Worm (Caenorhabditis elegans): ENCODE data around the gene F42A9.3.

F42A9.3 gene

ce11 chrIV:8585076-8586033 lies 31.7 kb upstream of the F42A9.3 start, which contains the start of gene catp-7 (continued):
- no peak for TF ChIP-seq duxl-1 (tag; optimal IDR thresholded peaks at IDR 0.05; ENCODE audit: poor library complexity)
- TF ChIP-seq lin-29 (GFP tag; IDR thresholded peaks at IDR 0.05): no peak
- no peak for TF ChIP-seq mxl-2 (GFP tag; conservative IDR thresholded peaks at IDR 0.05)
- no peak for TF ChIP-seq spr-1 (tag; optimal IDR thresholded peaks at IDR 0.05)
- no peak for TF ChIP-seq snpc-1.2 (GFP tag; IDR thresholded peaks at IDR 0.05)
- peak; percentile 3 for TF ChIP-seq mes-2 (tag; optimal IDR thresholded peaks at IDR 0.05; ENCODE audit: poor library complexity, severe bottlenecking)
- TF ChIP-seq R02D3.7 (tag; optimal IDR thresholded peaks at IDR 0.05): no peak
- no peak for TF ChIP-seq nhr-41 (GFP tag; IDR thresholded peaks at IDR 0.05)
- no peak for TF ChIP-seq F37D6.2 (tag; optimal IDR thresholded peaks at IDR 0.05)
- TF ChIP-seq pqm-1 (tag; optimal IDR thresholded peaks at IDR 0.05): peak; percentile 65
- TF ChIP-seq lin-1 (GFP tag; IDR thresholded peaks at IDR 0.05): peak; percentile 11; the same call in 1 of the 2 replicates
- TF ChIP-seq dve-1 (tag; optimal IDR thresholded peaks at IDR 0.05; ENCODE audit: insufficient read depth): peak; percentile 64
- TF ChIP-seq Y48G9A.11 (GFP tag; IDR thresholded peaks at IDR 0.05): no peak
- no peak for TF ChIP-seq zag-1 (tag; optimal IDR thresholded peaks at IDR 0.05)
- no peak for TF ChIP-seq mep-1 (tag; optimal IDR thresholded peaks at IDR 0.05)
- no peak for TF ChIP-seq lim-7 (GFP tag; IDR thresholded peaks at IDR 0.05)
- TF ChIP-seq mxl-3 (GFP tag; optimal IDR thresholded peaks at IDR 0.05): no peak
- peak; percentile 58 for TF ChIP-seq nhr-102 (tag; optimal IDR thresholded peaks at IDR 0.05)
- no peak for TF ChIP-seq attf-4 (tag; optimal IDR thresholded peaks at IDR 0.05)
- no peak for TF ChIP-seq Y75B8A.6 (GFP tag; IDR thresholded peaks at IDR 0.05)
- peak; percentile 74 for TF ChIP-seq nhr-10 (tag; optimal IDR thresholded peaks at IDR 0.05)
- no peak for TF ChIP-seq pha-4 (GFP tag; IDR thresholded peaks at IDR 0.05)
- no peak for TF ChIP-seq pha-4 (tag; optimal IDR thresholded peaks at IDR 0.05)
- TF ChIP-seq ceh-44 (GFP tag; IDR thresholded peaks at IDR 0.05): no peak
- no peak for TF ChIP-seq gei-8 (GFP tag; optimal IDR thresholded peaks at IDR 0.05)

DNA sequence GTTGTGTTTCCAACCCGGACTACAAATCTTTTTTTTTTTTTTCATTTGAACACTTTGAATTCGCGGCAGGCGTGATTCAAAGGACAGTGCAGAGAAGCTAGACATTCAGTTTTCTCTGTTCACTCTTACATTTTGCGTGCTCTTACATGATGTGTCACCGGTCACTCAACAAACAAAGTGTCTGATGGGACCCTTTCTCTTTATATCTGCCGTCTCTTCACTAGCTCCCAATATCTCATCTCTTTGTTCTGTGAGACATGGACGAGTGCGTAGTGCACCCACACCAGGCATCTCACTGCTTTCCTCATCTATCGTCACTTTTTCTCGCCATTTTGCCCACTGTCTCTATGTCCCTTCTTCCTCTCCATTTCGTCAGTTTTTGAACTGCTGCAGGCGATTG lies 30.0 kb upstream of the F42A9.3 start:
- TF ChIP-seq ama-1 (optimal IDR thresholded peaks at IDR 0.05) (no peak), duxl-1 (tag; optimal IDR thresholded peaks at IDR 0.05; ENCODE audit: poor library complexity) (no peak), F44E2.7 (GFP tag; IDR thresholded peaks at IDR 0.05) (no peak), Y105C5A.15 (GFP tag; IDR thresholded peaks at IDR 0.05) (no peak), mes-2 (tag; optimal IDR thresholded peaks at IDR 0.05; ENCODE audit: poor library complexity, severe bottlenecking) (no peak), spr-1 (tag; optimal IDR thresholded peaks at IDR 0.05) (no peak), ztf-7 (tag; optimal IDR thresholded peaks at IDR 0.05) (no peak), Y75B8A.6 (GFP tag; IDR thresholded peaks at IDR 0.05) (no peak), dve-1 (tag; optimal IDR thresholded peaks at IDR 0.05; ENCODE audit: insufficient read depth) (peak; percentile 33), fkh-10 (GFP tag; optimal IDR thresholded peaks at IDR 0.05) (no peak), mdl-1 (tag; optimal IDR thresholded peaks at IDR 0.05) (peak in 1 of 2 experiments; percentile 26), dmd-9 (GFP tag; IDR thresholded peaks at IDR 0.05) (no peak), zip-2 (tag; optimal IDR thresholded peaks at IDR 0.05) (no peak), lin-39 (tag; optimal IDR thresholded peaks at IDR 0.05) (no peak), nhr-42 (GFP tag; IDR thresholded peaks at IDR 0.05) (no peak), D1046.2 (GFP tag; IDR thresholded peaks at IDR 0.05) (no peak), zfp-2 (tag; optimal IDR thresholded peaks at IDR 0.05) (no peak), unc-62 (GFP tag; optimal IDR thresholded peaks at IDR 0.05 in 1 of 2) (peak in 1 of 2 experiments; percentile 84), unc-62 (tag; optimal IDR thresholded peaks at IDR 0.05) (peak; percentile 48), ceh-20 (GFP tag; IDR thresholded peaks at IDR 0.05) (no peak), dmd-8 (GFP tag; IDR thresholded peaks at IDR 0.05) (no peak), nhr-102 (tag; optimal IDR thresholded peaks at IDR 0.05) (peak; percentile 21), T26A8.4 (GFP tag; IDR thresholded peaks at IDR 0.05) (no peak), lin-13 (GFP tag; optimal IDR thresholded peaks at IDR 0.05) (peak; percentile 50), mep-1 (tag; optimal IDR thresholded peaks at IDR 0.05) (peak; percentile 75), gei-8 (GFP tag; optimal IDR thresholded peaks at IDR 0.05) (no peak), Y5F2A.4 (GFP tag; optimal IDR thresholded peaks at IDR 0.05) (no peak), mxl-3 (GFP tag; optimal IDR thresholded peaks at IDR 0.05) (peak; percentile 29), Y48G9A.11 (GFP tag; IDR thresholded peaks at IDR 0.05) (no peak), hlh-11 (tag; optimal IDR thresholded peaks at IDR 0.05) (peak; percentile 71), lin-29 (GFP tag; IDR thresholded peaks at IDR 0.05) (no peak), saeg-2 (GFP tag; IDR thresholded peaks at IDR 0.05) (no peak), tra-1 (GFP tag; IDR thresholded peaks at IDR 0.05) (no peak), ceh-62 (tag; optimal IDR thresholded peaks at IDR 0.05) (no peak)
